Worm (Caenorhabditis elegans) whole organism, L1 larva: ENCODE results near the gene F40F8.3.

ENCODE experiments used
- ceh-90 ChIP-seq: sonication (generic microtip); optimal IDR thresholded peaks from 2 replicates; lab custom pipeline; 2016; ENCODE audit warnings: missing genetic modification characterization, missing compliant biosample characterization
- fkh-10 ChIP-seq: sonication (generic microtip); optimal IDR thresholded peaks from 2 replicates; lab custom pipeline; 2017; ENCODE audit warnings: missing biosample characterization, missing genetic modification reagents, missing genetic modification characterization
- jun-1 ChIP-seq: fragments of 150-350 bp; optimal IDR thresholded peaks from 2 replicates; lab custom pipeline; 2014; ENCODE audit warnings: missing biosample characterization, missing genetic modification reagents, missing genetic modification characterization
- nhr-47 ChIP-seq: sonication (generic microtip); optimal IDR thresholded peaks from 2 replicates; lab custom pipeline; 2016; ENCODE audit warnings: mild to moderate bottlenecking, missing genetic modification characterization, moderate library complexity, missing compliant biosample characterization
- snpc-4 ChIP-seq: fragments of 150-350 bp; optimal IDR thresholded peaks from 2 replicates; lab custom pipeline; 2014; ENCODE audit warnings: missing biosample characterization, missing genetic modification characterization
- zag-1 ChIP-seq: fragments of 150-350 bp; optimal IDR thresholded peaks from 2 replicates; lab custom pipeline; 2014; ENCODE audit warnings: missing biosample characterization, missing genetic modification characterization

DNA sequence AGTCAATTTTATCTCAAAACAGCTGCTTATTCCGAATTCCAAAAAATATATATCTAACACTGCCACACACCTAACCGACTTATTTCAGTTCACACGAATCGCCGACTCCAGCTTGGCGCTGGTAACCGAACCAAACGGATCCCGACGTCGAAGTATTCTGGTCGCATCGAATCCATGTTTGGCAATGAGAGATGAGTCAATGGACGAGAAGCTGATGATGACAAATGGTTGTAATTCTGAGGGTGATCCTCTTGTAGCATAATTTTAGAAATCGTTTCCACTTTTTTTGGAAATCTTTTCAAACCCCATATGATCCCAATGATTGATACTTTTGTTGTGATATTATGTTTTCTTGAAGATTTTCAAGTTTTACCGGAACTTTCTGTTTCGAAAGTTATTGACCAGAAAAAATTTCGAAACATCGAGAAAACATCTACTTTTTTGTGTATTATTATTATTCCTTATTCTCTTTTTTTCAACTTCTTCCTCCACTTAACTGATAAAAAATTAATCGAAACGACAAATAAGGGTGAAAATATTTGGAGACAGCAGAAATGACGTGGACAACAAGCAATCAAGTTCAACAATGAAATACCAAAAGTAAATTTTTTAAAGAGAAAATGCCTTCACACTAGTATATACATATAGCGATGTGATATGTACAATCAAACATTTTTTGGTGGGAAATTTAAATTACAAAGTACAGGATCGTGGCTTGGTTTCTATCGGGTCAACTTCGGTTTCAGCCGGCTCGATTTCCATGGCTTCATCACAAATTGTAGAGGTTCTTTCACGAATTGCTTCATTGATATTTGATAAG, 21.0 kb downstream of the F40F8.3 start:
- TF ChIP-seq ceh-90 (no peak), snpc-4 (tag; lab: Kevin White, UChicago) (no peak), zag-1 (no peak), jun-1 (tag; lab: Kevin White, UChicago) (peak; percentile 56), fkh-10 (GFP tag; lab: Kevin White, UChicago) (no peak), nhr-47 (tag; lab: Kevin White, UChicago) (no peak)
